Worm (Caenorhabditis elegans) whole organism, mixed stage, embryonic: ENCODE measurements around the gene rhgf-2.

Source experiments
- M03D4.4 ChIP-seq: sonication (generic microtip); optimal IDR thresholded peaks from 2 replicates; lab custom pipeline; 2017; ENCODE audit warnings: mild to moderate bottlenecking, missing genetic modification characterization, missing compliant biosample characterization
- bed-3 ChIP-seq: fragments of 200-800 bp; sonication (Bioruptor generic); optimal IDR thresholded peaks from 3 replicates; lab custom pipeline; 2018; ENCODE audit warnings: mild to moderate bottlenecking, missing genetic modification characterization, moderate library complexity, missing compliant biosample characterization
- blmp-1 ChIP-seq: fragments of 150-350 bp; optimal IDR thresholded peaks from 2 replicates; lab custom pipeline; 2014; ENCODE audit warnings: missing biosample characterization, missing genetic modification characterization
- ceh-43 ChIP-seq: fragments of 200-800 bp; sonication (Bioruptor generic); optimal IDR thresholded peaks from 2 replicates; lab custom pipeline; 2018; ENCODE audit warnings: mild to moderate bottlenecking, missing genetic modification characterization, moderate library complexity, missing compliant biosample characterization
- ceh-83 ChIP-seq: fragments of 200-800 bp; sonication (Bioruptor generic); optimal IDR thresholded peaks from 2 replicates; lab custom pipeline; 2018; ENCODE audit warnings: mild to moderate bottlenecking, missing genetic modification characterization, missing compliant biosample characterization
- ces-1 ChIP-seq: fragments of 150-350 bp; optimal IDR thresholded peaks from 2 replicates; lab custom pipeline; 2014; ENCODE audit warnings: missing biosample characterization, missing genetic modification reagents, missing genetic modification characterization
- cnd-1 ChIP-seq: fragments of 200-800 bp; sonication (Bioruptor generic); optimal IDR thresholded peaks from 2 replicates; lab custom pipeline; 2018; ENCODE audit warnings: mild to moderate bottlenecking, missing genetic modification characterization, missing compliant biosample characterization
- drap-1 ChIP-seq: fragments of 200-800 bp; sonication (Bioruptor generic); optimal IDR thresholded peaks from 3 replicates; lab custom pipeline; 2018; ENCODE audit warnings: mild to moderate bottlenecking, missing genetic modification characterization, missing compliant biosample characterization
- elt-1 ChIP-seq: sonication (generic microtip); optimal IDR thresholded peaks from 2 replicates; lab custom pipeline; 2017; ENCODE audit warnings: missing genetic modification characterization, mild to moderate bottlenecking, missing compliant biosample characterization, antibody characterized with exemption, moderate library complexity, borderline replicate concordance; ENCODE audit not compliant: insufficient read depth
- elt-3 ChIP-seq: fragments of 150-350 bp; optimal IDR thresholded peaks from 2 replicates; lab custom pipeline; 2014; ENCODE audit warnings: missing biosample characterization, missing genetic modification characterization
- flh-1 ChIP-seq: fragments of 200-800 bp; sonication (Bioruptor generic); optimal IDR thresholded peaks from 2 replicates; lab custom pipeline; 2018; ENCODE audit warnings: mild to moderate bottlenecking, missing genetic modification characterization, moderate library complexity, missing compliant biosample characterization
- hlh-1 ChIP-seq: fragments of 150-350 bp; optimal IDR thresholded peaks from 2 replicates; lab custom pipeline; 2014; ENCODE audit warnings: missing biosample characterization, missing genetic modification reagents, missing genetic modification characterization
- lin-13 ChIP-seq: fragments of 150-350 bp; optimal IDR thresholded peaks from 2 replicates; lab custom pipeline; 2014; ENCODE audit warnings: missing biosample characterization, missing genetic modification characterization
- lin-32 ChIP-seq: fragments of 200-800 bp; sonication (Bioruptor generic); optimal IDR thresholded peaks from 2 replicates; lab custom pipeline; 2018; ENCODE audit warnings: mild to moderate bottlenecking, missing genetic modification characterization, missing compliant biosample characterization
- mab-5 ChIP-seq: fragments of 150-350 bp; optimal IDR thresholded peaks from 2 replicates; lab custom pipeline; 2014; ENCODE audit warnings: missing biosample characterization, missing genetic modification characterization
- mep-1 ChIP-seq: fragments of 150-350 bp; optimal IDR thresholded peaks from 2 replicates; lab custom pipeline; 2017; ENCODE audit warnings: missing biosample characterization, missing genetic modification reagents, missing genetic modification characterization, inconsistent platforms
- mls-2 ChIP-seq: sonication (generic microtip); optimal IDR thresholded peaks from 2 replicates; lab custom pipeline; 2016; ENCODE audit warnings: mild to moderate bottlenecking, missing genetic modification characterization, moderate library complexity, missing compliant biosample characterization
- nhr-12 ChIP-seq: fragments of 150-350 bp; optimal IDR thresholded peaks from 2 replicates; lab custom pipeline; 2014; ENCODE audit warnings: missing biosample characterization, missing genetic modification characterization
- nhr-2 ChIP-seq: fragments of 150-350 bp; optimal IDR thresholded peaks from 2 replicates; lab custom pipeline; 2014; ENCODE audit warnings: missing biosample characterization, missing genetic modification characterization
- nhr-237 ChIP-seq: fragments of 150-350 bp; optimal IDR thresholded peaks from 2 replicates; lab custom pipeline; 2014; ENCODE audit warnings: missing biosample characterization, missing genetic modification characterization
- nhr-28 ChIP-seq: fragments of 150-350 bp; optimal IDR thresholded peaks from 2 replicates; lab custom pipeline; 2014; ENCODE audit warnings: missing biosample characterization, missing genetic modification characterization
- nhr-76 ChIP-seq: sonication (generic microtip); optimal IDR thresholded peaks from 2 replicates; lab custom pipeline; 2017; ENCODE audit warnings: missing biosample characterization, missing genetic modification characterization
- pha-4 ChIP-seq: fragments of 150-350 bp; optimal IDR thresholded peaks from 2 replicates; lab custom pipeline; 2018; ENCODE audit warnings: missing biosample characterization, missing genetic modification reagents, missing genetic modification characterization
- sem-2 ChIP-seq: fragments of 200-800 bp; sonication (Bioruptor generic); optimal IDR thresholded peaks from 2 replicates; lab custom pipeline; 2018; ENCODE audit warnings: mild to moderate bottlenecking, missing genetic modification characterization, missing compliant biosample characterization
- sptf-1 ChIP-seq: sonication (generic microtip); optimal IDR thresholded peaks from 2 replicates; lab custom pipeline; 2017; ENCODE audit warnings: mild to moderate bottlenecking, missing genetic modification characterization, moderate library complexity, missing compliant biosample characterization
- tbx-8 ChIP-seq: fragments of 200-800 bp; sonication (Bioruptor generic); optimal IDR thresholded peaks from 2 replicates; lab custom pipeline; 2018; ENCODE audit warnings: mild to moderate bottlenecking, missing genetic modification characterization, moderate library complexity, missing compliant biosample characterization
- unc-120 ChIP-seq: sonication (generic microtip); optimal IDR thresholded peaks from 2 replicates; lab custom pipeline; 2017; ENCODE audit warnings: missing genetic modification characterization, missing compliant biosample characterization; ENCODE audit not compliant: poor library complexity, severe bottlenecking
- unc-39 ChIP-seq: fragments of 150-350 bp; optimal IDR thresholded peaks from 2 replicates; lab custom pipeline; 2014; ENCODE audit warnings: missing biosample characterization, missing genetic modification characterization
- unc-62 ChIP-seq: fragments of 150-350 bp; optimal IDR thresholded peaks from 2 replicates; lab custom pipeline; 2014; ENCODE audit warnings: missing biosample characterization, missing genetic modification reagents, missing genetic modification characterization
- zip-8 ChIP-seq: fragments of 150-350 bp; optimal IDR thresholded peaks from 2 replicates; lab custom pipeline; 2014; ENCODE audit warnings: missing biosample characterization, missing genetic modification characterization
- ztf-11 ChIP-seq: fragments of 150-350 bp; optimal IDR thresholded peaks from 2 replicates; lab custom pipeline; 2014; ENCODE audit warnings: missing biosample characterization, missing genetic modification characterization

rhgf-2 gene

DNA sequence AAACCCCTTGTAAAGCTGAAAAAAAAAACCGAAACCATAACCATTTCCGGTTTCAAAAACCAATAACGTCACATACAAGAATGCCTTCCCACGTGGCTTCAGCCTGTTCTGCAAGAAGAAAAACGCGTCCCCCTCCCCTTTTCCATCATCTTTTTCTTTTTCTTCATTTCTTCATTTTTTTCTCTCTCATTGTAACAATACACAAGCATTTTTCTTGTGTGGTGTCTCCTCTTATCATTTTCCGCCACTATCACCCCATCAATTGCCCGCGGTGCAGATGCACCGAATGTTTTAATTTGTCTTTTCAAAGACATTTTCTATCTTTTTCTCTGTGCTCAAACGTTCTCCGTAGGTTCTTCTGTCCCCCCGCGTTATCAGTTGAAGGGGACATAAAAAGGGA, 11.4 kb upstream of the rhgf-2 start:
- TF ChIP-seq nhr-2 (tag; lab: Kevin White, UChicago) (no peak), unc-120 (tag; lab: Kevin White, UChicago) (peak; percentile 13), pha-4 (tag; lab: Kevin White, UChicago) (no peak)

DNA sequence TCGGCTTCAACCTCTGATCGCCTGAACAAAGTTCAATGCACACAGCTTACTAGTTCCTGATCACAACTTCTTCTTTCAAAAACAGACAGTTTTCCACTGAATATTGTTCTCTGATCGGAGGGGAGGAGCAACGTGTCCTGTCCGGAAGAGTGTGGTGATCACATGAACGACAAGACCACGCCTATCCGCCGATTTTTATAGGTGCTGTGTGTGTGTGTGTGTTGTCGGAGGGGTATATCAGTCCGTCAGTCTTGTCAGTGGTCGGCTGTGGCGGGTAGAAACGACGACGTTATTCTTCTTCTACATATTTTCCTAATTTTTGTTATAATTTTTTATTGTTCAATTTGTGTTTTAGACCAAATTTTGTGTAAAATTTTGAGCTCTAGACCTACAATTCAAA, 9.8 kb upstream of the rhgf-2 start:
- TF ChIP-seq unc-39 (tag; lab: Kevin White, UChicago) (no peak), ceh-83 (GFP tag; lab: Kevin White, UChicago) (no peak), ces-1 (GFP tag; lab: Kevin White, UChicago) (no peak), nhr-28 (tag; lab: Kevin White, UChicago) (no peak), drap-1 (no peak), bed-3 (GFP tag; lab: Kevin White, UChicago) (no peak), mep-1 (tag; lab: Kevin White, UChicago) (no peak), hlh-1 (no peak), M03D4.4 (tag; lab: Kevin White, UChicago) (no peak), cnd-1 (tag; lab: Kevin White, UChicago) (no peak), ztf-11 (no peak), nhr-76 (tag; lab: Kevin White, UChicago) (no peak), nhr-237 (tag; lab: Kevin White, UChicago) (no peak), zip-8 (tag; lab: Kevin White, UChicago) (no peak), nhr-2 (tag; lab: Kevin White, UChicago) (no peak), mls-2 (no peak), elt-1 (no peak), nhr-12 (tag; lab: Kevin White, UChicago) (no peak), sptf-1 (tag; lab: Kevin White, UChicago) (no peak)
- TF ChIP-seq, all 35 proteins: peak for 0

DNA sequence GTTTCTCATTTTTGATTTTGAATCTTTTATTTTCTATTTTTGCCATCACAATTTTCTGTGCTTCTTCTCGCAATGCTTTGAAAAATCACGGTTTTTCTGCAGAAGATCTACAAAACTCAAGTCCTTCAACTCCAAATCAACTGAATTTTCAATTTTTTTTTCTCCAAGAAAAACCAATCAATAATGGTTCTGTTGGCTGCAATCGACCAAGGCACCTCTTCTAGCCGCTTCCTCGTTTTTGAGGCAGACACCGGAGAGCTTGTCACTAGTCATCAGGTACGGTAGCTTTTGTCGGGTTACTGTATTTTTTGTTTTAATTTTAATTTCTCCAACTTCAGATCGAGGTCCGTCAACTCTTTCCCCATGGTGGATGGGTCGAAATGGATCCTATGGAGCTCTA, 8.8 kb upstream of the rhgf-2 start, which contains the start of gene R11F4.1:
Gene R11F4.1, plus strand, starts transcription at position 103 of the 400 bp plus-strand sequence.
- no peak for TF ChIP-seq flh-1 (GFP tag; lab: Kevin White, UChicago)
- no peak for TF ChIP-seq drap-1
- TF ChIP-seq hlh-1, result no peak
- no peak for TF ChIP-seq sem-2 (GFP tag; lab: Kevin White, UChicago)
- no peak for TF ChIP-seq unc-62 (GFP tag; lab: Kevin White, UChicago)
- TF ChIP-seq unc-39 (tag; lab: Kevin White, UChicago), result no peak
- no peak for TF ChIP-seq cnd-1 (tag; lab: Kevin White, UChicago)
- no peak for TF ChIP-seq mep-1 (tag; lab: Kevin White, UChicago)
- no peak for TF ChIP-seq blmp-1 (tag; lab: Kevin White, UChicago)
- no peak for TF ChIP-seq elt-3 (tag; lab: Kevin White, UChicago)
- no peak for TF ChIP-seq lin-13 (tag; lab: Kevin White, UChicago)
- TF ChIP-seq unc-120 (tag; lab: Kevin White, UChicago), result no peak
- no peak for TF ChIP-seq zip-8 (tag; lab: Kevin White, UChicago)
- no peak for TF ChIP-seq ceh-43 (GFP tag; lab: Kevin White, UChicago)

DNA sequence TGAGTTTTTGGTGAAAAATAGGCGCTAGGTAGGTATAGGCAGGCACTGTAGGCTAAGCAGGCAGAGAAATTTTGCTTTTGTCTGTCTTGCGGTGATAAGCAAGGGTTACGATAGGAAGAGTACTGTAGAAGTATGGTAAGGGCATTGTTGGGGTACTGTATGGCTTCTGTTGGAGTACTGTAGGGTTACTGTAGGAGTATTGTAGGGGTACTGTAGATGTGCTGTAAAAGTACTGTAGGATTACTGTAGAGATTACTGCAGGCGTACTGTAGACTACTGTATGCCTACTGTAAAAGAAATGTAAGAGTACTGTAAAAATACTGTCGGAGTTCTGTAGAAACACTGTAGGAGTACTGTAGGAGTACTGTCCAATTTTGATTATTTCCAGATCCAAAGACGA, 8.1 kb upstream of the rhgf-2 start:
- TF ChIP-seq hlh-1 (no peak), lin-32 (GFP tag; lab: Kevin White, UChicago) (no peak), sem-2 (GFP tag; lab: Kevin White, UChicago) (no peak), mab-5 (tag; lab: Kevin White, UChicago) (no peak), pha-4 (tag; lab: Kevin White, UChicago) (no peak), ces-1 (GFP tag; lab: Kevin White, UChicago) (no peak), sptf-1 (tag; lab: Kevin White, UChicago) (no peak), nhr-12 (tag; lab: Kevin White, UChicago) (no peak), unc-39 (tag; lab: Kevin White, UChicago) (no peak), ceh-43 (GFP tag; lab: Kevin White, UChicago) (no peak), drap-1 (no peak), tbx-8 (GFP tag; lab: Kevin White, UChicago) (no peak), elt-3 (tag; lab: Kevin White, UChicago) (no peak), blmp-1 (tag; lab: Kevin White, UChicago) (no peak)
